Fruit fly (Drosophila melanogaster) whole organism, prepupa: ENCODE data around the gene CG17560.

Source experiments
- CG11762 ChIP-seq: fragments of 200-800 bp; sonication (Bioruptor generic); optimal IDR thresholded peaks from 3 replicates; lab custom pipeline; 2016; ENCODE audit warnings: missing biosample characterization, missing genetic modification characterization; ENCODE audit not compliant: insufficient read depth
- CG34406 ChIP-seq: fragments of 200-800 bp; sonication (Bioruptor generic); optimal IDR thresholded peaks from 3 replicates; lab custom pipeline; 2016; ENCODE audit warnings: missing biosample characterization, missing genetic modification characterization
- CG6854 ChIP-seq: fragments of 200-800 bp; sonication (Bioruptor generic); optimal IDR thresholded peaks from 2 replicates; lab custom pipeline; 2017; ENCODE audit warnings: missing biosample characterization, mild to moderate bottlenecking, missing genetic modification characterization
- CG9139 ChIP-seq: fragments of 200-800 bp; sonication (Bioruptor generic); optimal IDR thresholded peaks from 3 replicates; lab custom pipeline; 2017; ENCODE audit warnings: missing biosample characterization, mild to moderate bottlenecking, missing genetic modification characterization
- Smox ChIP-seq: fragments of 200-800 bp; sonication (Bioruptor generic); optimal IDR thresholded peaks from 3 replicates; lab custom pipeline; 2016; ENCODE audit warnings: missing biosample characterization, missing genetic modification characterization
- esn ChIP-seq: fragments of 200-800 bp; sonication (Bioruptor generic); optimal IDR thresholded peaks from 2 replicates; lab custom pipeline; 2016; ENCODE audit warnings: missing biosample characterization, mild to moderate bottlenecking, missing genetic modification characterization, moderate library complexity
- fkh ChIP-seq: fragments of 200-800 bp; sonication (Bioruptor generic); optimal IDR thresholded peaks from 3 replicates; lab custom pipeline; 2017; ENCODE audit warnings: missing biosample characterization, mild to moderate bottlenecking, missing genetic modification characterization, moderate library complexity

DNA sequence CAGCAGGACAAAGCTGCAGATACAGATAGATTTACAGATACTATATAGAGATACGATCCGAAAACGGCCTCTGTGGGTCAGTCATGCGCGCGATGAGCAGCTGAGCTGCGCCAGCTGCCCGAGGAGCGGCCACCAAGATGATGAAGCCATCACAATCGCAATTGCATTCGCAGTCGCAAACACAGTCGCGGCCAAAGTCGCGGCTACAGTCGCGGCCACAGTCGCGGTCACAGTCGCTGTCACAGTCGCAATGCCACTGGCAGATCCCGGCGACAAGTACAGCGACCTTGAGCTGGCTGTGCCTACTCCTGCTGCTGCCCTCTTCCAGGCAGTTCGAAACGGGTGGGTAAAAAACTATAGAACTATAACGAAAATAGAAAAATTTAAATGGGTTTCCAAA lies 22.8 kb upstream of the CG17560 start:
- no peak for TF ChIP-seq CG9139
- TF ChIP-seq esn = no peak
- TF ChIP-seq CG6854 (GFP tag; lab: Kevin White, UChicago) = no peak
- TF ChIP-seq Smox = no peak
- TF ChIP-seq CG34406 = no peak
- TF ChIP-seq CG11762 (GFP tag; lab: Kevin White, UChicago) = no peak
- TF ChIP-seq fkh (GFP tag; lab: Kevin White, UChicago) = no peak
